Fruit fly (Drosophila melanogaster) ovary, adult (tissue): ENCODE results near the gene CG12310.

Experiments used
- CG17801 ChIP-seq: fragments of 200-800 bp; optimal IDR thresholded peaks from 2 replicates; lab custom pipeline; 2019; ENCODE audit warnings: missing biosample characterization, mild to moderate bottlenecking, missing genetic modification characterization, moderate library complexity; ENCODE audit not compliant: partially characterized antibody

CG12310 gene

dm6 chr3L:15039510-15039909 lies 11.1 kb downstream of the CG12310 start:
- TF ChIP-seq CG17801 (GFP tag; lab: Kevin White, UChicago) = no peak

dm6 chr3L:15035585-15035984 lies 15.0 kb downstream of the CG12310 start:
- TF ChIP-seq CG17801 (GFP tag; lab: Kevin White, UChicago) = no peak

- no peak for TF ChIP-seq CG17801 (GFP tag; lab: Kevin White, UChicago)
These were observed 15.9 kb downstream of the CG12310 start for dm6 chr3L:15034714-15035076.

dm6 chr3L:15034061-15034713 lies 16.4 kb downstream of the CG12310 start:
- no peak for TF ChIP-seq CG17801 (GFP tag; lab: Kevin White, UChicago)

- TF ChIP-seq CG17801 (GFP tag; lab: Kevin White, UChicago) = no peak
These were observed 18.8 kb downstream of the CG12310 start for dm6 chr3L:15031773-15032172.

dm6 chr3L:15023192-15023591 lies 27.4 kb downstream of the CG12310 start, which contains the start of gene CG32148:
TSS of gene CG32148 (plus strand) at chr3L:15023492.
- TF ChIP-seq CG17801 (GFP tag; lab: Kevin White, UChicago) = no peak

- no peak for TF ChIP-seq CG17801 (GFP tag; lab: Kevin White, UChicago)
These were observed 29.6 kb downstream of the CG12310 start for dm6 chr3L:15021008-15021407.

dm6 chr3L:15013957-15014692 lies 36.5 kb downstream of the CG12310 start, which contains the start of gene Reck:
TSS of gene Reck (minus strand) at chr3L:15014062.
- TF ChIP-seq CG17801 (GFP tag; lab: Kevin White, UChicago) = no peak

- TF ChIP-seq CG17801 (GFP tag; lab: Kevin White, UChicago) = no peak
These were observed 37.3 kb downstream of the CG12310 start for dm6 chr3L:15013296-15013695.

dm6 chr3L:15011638-15012335 lies 38.8 kb downstream of the CG12310 start:
- no peak for TF ChIP-seq CG17801 (GFP tag; lab: Kevin White, UChicago)

- TF ChIP-seq CG17801 (GFP tag; lab: Kevin White, UChicago) = no peak
These were observed 39.5 kb downstream of the CG12310 start for dm6 chr3L:15011142-15011541.

dm6 chr3L:15010601-15011000 lies 40.0 kb downstream of the CG12310 start:
- TF ChIP-seq CG17801 (GFP tag; lab: Kevin White, UChicago) = no peak

dm6 chr3L:15009681-15010080 lies 40.9 kb downstream of the CG12310 start:
- TF ChIP-seq CG17801 (GFP tag; lab: Kevin White, UChicago) = no peak

- no peak for TF ChIP-seq CG17801 (GFP tag; lab: Kevin White, UChicago)
These were observed 43.2 kb downstream of the CG12310 start for dm6 chr3L:15007271-15007948.

- TF ChIP-seq CG17801 (GFP tag; lab: Kevin White, UChicago) = no peak
These were observed 43.8 kb downstream of the CG12310 start for dm6 chr3L:15006825-15007224.
